Worm (Caenorhabditis elegans) whole organism, L4/young adult: Measurements from ENCODE around the gene F02D10.3.

Experiments used
- W03F9.2 ChIP-seq: fragments of 150-350 bp; optimal IDR thresholded peaks from 2 replicates; lab custom pipeline; 2014; ENCODE audit warnings: missing biosample characterization, missing genetic modification characterization
- dao-5 ChIP-seq: sonication (generic microtip); optimal IDR thresholded peaks from 2 replicates; lab custom pipeline; 2016; ENCODE audit warnings: missing genotype, missing genetic modification characterization, moderate library complexity, missing compliant biosample characterization
- him-1 ChIP-seq: sonication (generic microtip); optimal IDR thresholded peaks from 2 replicates; lab custom pipeline; 2016; ENCODE audit warnings: missing genotype, missing genetic modification reagents, missing genetic modification characterization, missing compliant biosample characterization

DNA sequence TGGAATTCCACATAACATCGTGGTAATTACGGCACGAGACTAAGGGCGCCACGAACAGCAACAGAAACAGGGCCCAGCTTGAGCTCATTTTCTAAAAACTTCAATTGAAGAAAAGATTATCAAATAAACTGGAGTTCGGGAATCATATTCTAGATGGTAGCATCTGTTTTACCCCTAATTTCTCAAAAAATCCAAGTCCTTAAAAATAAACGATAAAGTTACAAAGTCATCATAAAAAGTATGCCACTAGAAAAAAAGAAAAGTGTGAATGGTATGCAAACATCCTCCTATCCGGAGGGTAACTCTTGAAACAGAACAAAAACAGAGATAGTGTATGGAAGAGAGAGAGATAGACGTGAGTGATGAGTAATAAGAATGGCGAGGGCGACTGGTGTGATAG, 14.9 kb upstream of the F02D10.3 start, which contains the start of gene efn-3:
- TF ChIP-seq dao-5 = no peak
- TF ChIP-seq him-1 (tag; lab: Kevin White, UChicago) = no peak
- TF ChIP-seq W03F9.2 (tag; lab: Kevin White, UChicago) = no peak
